Worm (Caenorhabditis elegans) whole organism, late embryonic: ENCODE measurements around the gene erd-2.2.

Experiments
- ama-1 ChIP-seq: fragments of 150-350 bp; optimal IDR thresholded peaks from 2 replicates; lab custom pipeline; 2014
- ceh-24 ChIP-seq: sonication (generic microtip); optimal IDR thresholded peaks from 2 replicates; lab custom pipeline; 2016; ENCODE audit warnings: mild to moderate bottlenecking, missing genetic modification characterization, missing compliant biosample characterization
- ceh-9 ChIP-seq: sonication (generic microtip); optimal IDR thresholded peaks from 2 replicates; lab custom pipeline; 2016; ENCODE audit warnings: mild to moderate bottlenecking, missing genetic modification characterization, inconsistent platforms, missing compliant biosample characterization
- dmd-4 ChIP-seq: sonication (generic microtip); optimal IDR thresholded peaks from 2 replicates; lab custom pipeline; 2016; ENCODE audit warnings: borderline replicate concordance, missing genetic modification characterization, missing compliant biosample characterization
- elt-2 ChIP-seq: sonication (generic microtip); optimal IDR thresholded peaks from 2 replicates; lab custom pipeline; 2016; ENCODE audit warnings: missing genetic modification reagents, missing genetic modification characterization, missing compliant biosample characterization
- fkh-10 ChIP-seq: fragments of 150-350 bp; optimal IDR thresholded peaks from 2 replicates; lab custom pipeline; 2014; ENCODE audit warnings: missing biosample characterization, missing genetic modification reagents, missing genetic modification characterization
- hlh-8 ChIP-seq: sonication (generic microtip); optimal IDR thresholded peaks from 2 replicates; lab custom pipeline; 2016; ENCODE audit warnings: missing genotype, missing genetic modification characterization, missing compliant biosample characterization
- lin-11 ChIP-seq: fragments of 200-800 bp; sonication (Bioruptor generic); optimal IDR thresholded peaks from 2 replicates; lab custom pipeline; 2018; ENCODE audit warnings: mild to moderate bottlenecking, missing genetic modification characterization, missing compliant biosample characterization
- odd-2 ChIP-seq: sonication (generic microtip); optimal IDR thresholded peaks from 2 replicates; lab custom pipeline; 2017; ENCODE audit warnings: antibody characterized with exemption, mild to moderate bottlenecking, missing genetic modification characterization, missing compliant biosample characterization
- pax-1 ChIP-seq: fragments of 150-350 bp; optimal IDR thresholded peaks from 2 replicates; lab custom pipeline; 2014; ENCODE audit warnings: missing biosample characterization, missing genetic modification characterization
- sox-4 ChIP-seq: sonication (generic microtip); optimal IDR thresholded peaks from 2 replicates; lab custom pipeline; 2017; ENCODE audit warnings: mild to moderate bottlenecking, missing genetic modification characterization, inconsistent platforms, missing compliant biosample characterization
- unc-86 ChIP-seq: sonication (generic microtip); optimal IDR thresholded peaks from 2 replicates; lab custom pipeline; 2016; ENCODE audit warnings: missing genetic modification characterization, missing compliant biosample characterization

DNA sequence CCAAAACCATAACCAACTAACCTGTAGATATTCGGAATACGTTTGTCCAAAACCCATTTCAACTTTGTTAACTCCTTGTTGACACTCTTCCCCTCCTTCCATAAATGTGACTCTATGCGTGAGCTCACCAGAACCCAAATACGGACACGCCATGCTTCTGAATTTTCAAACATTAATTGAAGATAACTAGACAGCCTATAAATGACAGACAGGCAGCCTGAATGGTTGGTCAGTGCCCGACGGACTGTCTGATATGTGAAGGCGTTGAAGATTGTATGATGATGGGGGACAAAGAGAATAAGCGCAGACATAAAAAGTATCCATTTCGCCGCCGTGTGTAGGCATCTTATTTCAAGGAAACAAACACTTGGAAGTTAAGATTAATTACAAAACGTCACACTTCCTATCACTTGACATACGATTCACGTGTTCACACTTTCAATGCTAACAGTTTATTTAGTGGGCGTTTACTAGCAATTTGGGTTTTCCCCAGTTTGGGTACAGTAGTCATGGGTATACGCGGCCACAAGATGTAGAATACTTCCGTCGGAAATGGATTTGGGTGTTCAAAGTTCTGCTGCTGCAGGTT is 13.0 kb downstream of the erd-2.2 start, which contains the start of the genes tdo-2 and C28H8.2:
- no peak for TF ChIP-seq dmd-4 (tag; lab: Kevin White, UChicago)
- no peak for TF ChIP-seq lin-11 (tag; lab: Kevin White, UChicago)
- no peak for TF ChIP-seq sox-4
- TF ChIP-seq elt-2 (tag; lab: Kevin White, UChicago) = no peak
- TF ChIP-seq pax-1 (tag; lab: Kevin White, UChicago) = no peak
- no peak for TF ChIP-seq fkh-10 (GFP tag; lab: Kevin White, UChicago)
- TF ChIP-seq ama-1 (lab: Kevin White, UChicago) = no peak
- no peak for TF ChIP-seq ceh-9 (tag; lab: Kevin White, UChicago)
- no peak for TF ChIP-seq odd-2 (tag; lab: Kevin White, UChicago)
- no peak for TF ChIP-seq unc-86 (tag; lab: Kevin White, UChicago)
- no peak for TF ChIP-seq ceh-24
- TF ChIP-seq hlh-8 (tag; lab: Kevin White, UChicago) = no peak
